Fruit fly (Drosophila melanogaster): ENCODE results near the gene Pcmt.

Gene Pcmt

DNA sequence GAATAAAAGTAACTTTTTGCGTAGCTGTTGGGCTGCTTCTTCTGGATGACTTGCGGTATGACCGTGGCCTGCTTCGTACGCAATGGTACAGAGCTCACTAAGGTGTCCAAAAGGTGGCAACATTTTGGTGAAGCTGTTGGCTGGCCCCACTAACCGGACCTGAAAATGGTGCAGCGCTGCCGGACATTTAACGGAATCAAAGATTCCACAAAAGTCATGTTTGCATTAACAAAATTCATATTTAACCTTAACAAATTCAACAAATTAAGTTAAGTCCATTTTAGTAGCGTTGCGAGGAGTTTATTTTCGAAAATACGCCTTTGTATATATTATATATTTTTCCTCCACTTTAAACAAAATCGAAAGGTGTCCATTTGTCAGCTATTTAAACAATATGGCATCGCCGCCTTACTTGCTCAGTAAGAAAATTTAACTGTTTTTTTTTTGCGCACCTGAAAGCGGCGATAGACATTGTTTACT lies 47.0 kb upstream of the Pcmt start, which contains the start of the genes kra and SecS (continued):
- peak; percentile 71 for TF ChIP-seq acj6 (GFP tag; optimal IDR thresholded peaks at IDR 0.05)
- peak; percentile 68 for TF ChIP-seq Hr39 (GFP tag; optimal IDR thresholded peaks at IDR 0.05)
- TF ChIP-seq fd59A (GFP tag; optimal IDR thresholded peaks at IDR 0.05) = no peak
- TF ChIP-seq Sox14 (GFP tag; optimal IDR thresholded peaks at IDR 0.05) = peak; percentile 30
- no peak for TF ChIP-seq Smox (GFP tag; optimal IDR thresholded peaks at IDR 0.05)
- TF ChIP-seq dsx (GFP tag; optimal IDR thresholded peaks at IDR 0.05; ENCODE audit: poor library complexity, severe bottlenecking) = no peak
- TF ChIP-seq CG9139 (GFP tag; optimal IDR thresholded peaks at IDR 0.05) = no peak
- TF ChIP-seq pdm3 (GFP tag; optimal IDR thresholded peaks at IDR 0.05) = peak; percentile 68
- no peak for TF ChIP-seq CG16779 (tag; optimal IDR thresholded peaks at IDR 0.05)
- TF ChIP-seq CG10669 (GFP tag; optimal IDR thresholded peaks at IDR 0.05) = no peak
- peak; percentile 42 for TF ChIP-seq CG3919 (GFP tag; optimal IDR thresholded peaks at IDR 0.05)
- TF ChIP-seq spab (GFP tag; optimal IDR thresholded peaks at IDR 0.05) = no peak
- TF ChIP-seq Hr38 (GFP tag; optimal IDR thresholded peaks at IDR 0.05) = no peak

DNA sequence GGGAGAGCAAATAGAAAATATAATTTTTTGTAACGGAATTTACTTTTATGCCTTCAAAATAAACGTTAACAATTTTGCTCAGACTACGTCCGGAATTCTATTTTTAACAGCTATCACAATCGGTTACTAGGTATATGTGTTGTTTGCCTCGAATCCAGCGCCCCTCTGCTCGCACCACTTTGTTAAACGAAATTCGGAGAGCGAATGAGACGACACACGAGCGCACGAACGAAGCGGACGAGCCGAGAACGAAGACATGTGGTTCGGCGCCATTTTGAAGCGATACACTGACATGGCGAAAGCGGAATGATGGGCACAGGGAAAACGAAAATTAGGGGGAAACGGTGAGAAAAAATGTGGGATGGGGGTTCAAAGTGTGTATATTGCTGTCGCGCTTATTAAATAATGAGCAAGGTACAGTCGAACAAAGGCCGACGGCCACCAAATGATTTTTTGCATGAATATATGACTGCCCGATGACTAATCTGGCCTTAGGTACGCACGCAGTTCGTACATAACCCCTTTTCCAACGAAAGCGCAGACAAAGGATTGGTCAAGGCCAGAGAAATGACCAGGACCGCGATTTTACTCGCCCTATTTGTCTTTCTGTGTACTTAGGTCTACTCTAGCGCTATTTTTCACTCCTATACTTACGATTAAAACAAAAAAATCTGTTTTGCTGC lies 46.4 kb upstream of the Pcmt start:
- TF ChIP-seq fkh (GFP tag; optimal IDR thresholded peaks at IDR 0.05) (peak; percentile 56), Sox15 (GFP tag; optimal IDR thresholded peaks at IDR 0.05) (no peak), Hr39 (GFP tag; optimal IDR thresholded peaks at IDR 0.05) (no peak), Eip93F (GFP tag; optimal IDR thresholded peaks at IDR 0.05) (peak; percentile 58), CG16779 (tag; optimal IDR thresholded peaks at IDR 0.05) (peak; percentile 43), CG4318 (GFP tag; optimal IDR thresholded peaks at IDR 0.05) (no peak), svp (GFP tag) (peak; percentile 70), CG6854 (GFP tag; optimal IDR thresholded peaks at IDR 0.05) (no peak), CG34406 (GFP tag; optimal IDR thresholded peaks at IDR 0.05) (no peak), CG6808 (GFP tag; optimal IDR thresholded peaks at IDR 0.05) (peak; percentile 46), CG3032 (tag; optimal IDR thresholded peaks at IDR 0.05) (no peak), ss (GFP tag; optimal IDR thresholded peaks at IDR 0.05) (peak; percentile 68 to 70), dsx (GFP tag; optimal IDR thresholded peaks at IDR 0.05; ENCODE audit: poor library complexity, severe bottlenecking) (peak; percentile 75), CG1621 (tag; optimal IDR thresholded peaks at IDR 0.05) (peak; percentile 74), Lpt (GFP tag; optimal IDR thresholded peaks at IDR 0.05) (peak; percentile 11), Eip78C (GFP tag) (peak; percentile 69), Sox14 (GFP tag; optimal IDR thresholded peaks at IDR 0.05) (peak; percentile 85), Eip75B (GFP tag; optimal IDR thresholded peaks at IDR 0.05) (peak; percentile 47), CG9139 (GFP tag; optimal IDR thresholded peaks at IDR 0.05) (peak; percentile 63), Gug (GFP tag; IDR thresholded peaks at IDR 0.05) (no peak), CG8632 (GFP tag; optimal IDR thresholded peaks at IDR 0.05) (no peak), CG8119 (GFP tag; IDR thresholded peaks at IDR 0.05) (no peak), OdsH (GFP tag; optimal IDR thresholded peaks at IDR 0.05) (no peak), lz (GFP tag; optimal IDR thresholded peaks at IDR 0.05) (peak; percentile 7), vri (GFP tag; optimal IDR thresholded peaks at IDR 0.05) (peak; percentile 96)

DNA sequence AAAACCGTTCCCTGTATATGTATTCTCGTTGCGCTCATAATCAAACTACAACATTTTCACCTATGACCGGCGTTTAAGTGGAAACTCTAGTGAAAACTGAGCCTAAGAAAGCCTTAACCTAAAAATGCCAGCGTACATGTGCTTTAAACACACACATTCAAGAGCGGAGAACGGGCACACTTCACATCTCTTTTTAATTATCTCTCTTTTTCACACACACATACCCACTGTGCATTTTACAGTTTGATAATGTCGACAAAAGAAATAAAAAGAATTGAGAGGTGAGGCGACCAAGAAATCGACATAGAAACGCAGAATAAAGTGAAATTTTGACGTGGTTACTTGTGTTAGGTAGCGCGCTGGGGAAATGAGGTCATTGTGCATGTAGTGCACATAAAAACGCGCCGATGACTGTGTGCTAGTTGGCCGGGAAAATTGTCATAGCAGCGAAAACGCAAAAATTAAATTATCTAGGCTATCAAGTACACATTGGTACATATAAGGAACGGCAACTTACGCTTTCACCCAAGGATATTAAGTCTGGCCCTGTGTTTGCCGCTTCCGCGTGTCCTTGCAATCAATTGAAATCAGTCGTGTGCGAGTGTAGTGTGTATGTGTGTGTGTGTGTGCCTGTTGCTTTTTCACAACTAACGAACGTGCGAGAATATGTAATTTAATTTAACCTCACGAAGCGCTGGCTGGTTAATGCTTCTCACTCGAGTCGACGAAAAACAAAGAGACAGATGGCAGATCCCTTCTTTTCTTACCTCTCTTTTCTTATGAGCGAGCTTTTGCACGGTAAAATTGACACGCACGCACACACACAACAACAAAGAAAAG lies 45.6 kb upstream of the Pcmt start:
- TF ChIP-seq Blimp-1 (GFP tag; optimal IDR thresholded peaks at IDR 0.05) (peak; percentile 18), achi (GFP tag; optimal IDR thresholded peaks at IDR 0.05) (no peak), Eip78C (GFP tag) (peak; percentile 14)
